Fruit fly (Drosophila melanogaster) whole organism, embryonic: ENCODE measurements around the gene Diedel2.

ENCODE experiments used
- CG11560 ChIP-seq: fragments of 200-800 bp; sonication (Bioruptor generic); IDR thresholded peaks from 3 replicates; pipeline ENCODE4 v1.3.6; 2022; ENCODE audit warnings: missing biosample characterization, missing genetic modification characterization
- CG12155 ChIP-seq: fragments of 200-800 bp; sonication (Bioruptor generic); optimal IDR thresholded peaks from 3 replicates; lab custom pipeline; 2016; ENCODE audit warnings: missing biosample characterization, missing genetic modification characterization
- CG12299 ChIP-seq: fragments of 200-800 bp; sonication (Bioruptor generic); optimal IDR thresholded peaks from 2 replicates; lab custom pipeline; 2018; ENCODE audit warnings: missing biosample characterization, mild to moderate bottlenecking, missing genetic modification characterization
- CG13123 ChIP-seq: fragments of 200-800 bp; sonication (Bioruptor generic); optimal IDR thresholded peaks from 2 replicates; lab custom pipeline; 2016; ENCODE audit warnings: missing biosample characterization, missing genetic modification characterization
- CG14014 ChIP-seq: fragments of 200-800 bp; sonication (Bioruptor generic); IDR thresholded peaks from 2 replicates; pipeline ENCODE4 v1.3.6; 2022; ENCODE audit warnings: missing biosample characterization, missing genetic modification characterization
- CG1602 ChIP-seq: fragments of 200-800 bp; sonication (Bioruptor generic); optimal IDR thresholded peaks from 3 replicates; lab custom pipeline; 2016; ENCODE audit warnings: missing biosample characterization, missing genetic modification characterization
- CG17359 ChIP-seq: fragments of 200-800 bp; sonication (Bioruptor generic); optimal IDR thresholded peaks from 3 replicates; lab custom pipeline; 2018; ENCODE audit warnings: missing biosample characterization, mild to moderate bottlenecking, missing genetic modification characterization, moderate library complexity
- CG31365 ChIP-seq: fragments of 200-800 bp; sonication (Bioruptor generic); optimal IDR thresholded peaks from 2 replicates; lab custom pipeline; 2018; ENCODE audit warnings: missing biosample characterization, mild to moderate bottlenecking, missing genetic modification characterization
- CG31388 ChIP-seq: fragments of 200-800 bp; sonication (Bioruptor generic); optimal IDR thresholded peaks from 2 replicates; lab custom pipeline; 2016; ENCODE audit warnings: missing biosample characterization, missing genetic modification characterization
- CG34224 ChIP-seq: fragments of 200-800 bp; sonication (Bioruptor generic); IDR thresholded peaks from 3 replicates; pipeline ENCODE4 v1.3.6; 2022; ENCODE audit warnings: missing biosample characterization, missing genetic modification characterization; ENCODE audit not compliant: partially characterized antibody
- CG34376 ChIP-seq: fragments of 200-800 bp; sonication (Bioruptor generic); optimal IDR thresholded peaks from 2 replicates; lab custom pipeline; 2018; ENCODE audit warnings: missing biosample characterization, mild to moderate bottlenecking, missing genetic modification characterization
- CG3995 ChIP-seq: fragments of 200-800 bp; sonication (Bioruptor generic); optimal IDR thresholded peaks from 3 replicates; lab custom pipeline; 2016; ENCODE audit warnings: missing biosample characterization, missing genetic modification characterization
- CG7928 ChIP-seq: fragments of 200-800 bp; sonication (Bioruptor generic); optimal IDR thresholded peaks from 2 replicates; lab custom pipeline; 2017; ENCODE audit warnings: missing biosample characterization, mild to moderate bottlenecking, missing genetic modification characterization
- CG8765 ChIP-seq: fragments of 200-800 bp; sonication (Bioruptor generic); IDR thresholded peaks from 2 replicates; pipeline ENCODE4 v1.3.6; 2022; ENCODE audit warnings: missing biosample characterization, missing genetic modification characterization
- CG9932 ChIP-seq: fragments of 200-800 bp; sonication (Bioruptor generic); IDR thresholded peaks from 2 replicates; pipeline ENCODE4 v1.3.6; 2022; ENCODE audit warnings: missing biosample characterization, missing genetic modification characterization
- Dbx ChIP-seq: fragments of 200-800 bp; sonication (Bioruptor generic); IDR thresholded peaks from 3 replicates; pipeline ENCODE4 v1.3.6; 2022; ENCODE audit warnings: missing biosample characterization, missing genetic modification characterization
- Dfd ChIP-seq, 2 experiments: fragments of >200 bp; optimal IDR thresholded peaks; 2 replicates each; lab custom pipeline; 2017; ENCODE audit warnings: missing biosample characterization in 2 of 2, missing genetic modification characterization in 2 of 2
- Dll ChIP-seq: fragments of 200-800 bp; sonication (Bioruptor generic); IDR thresholded peaks from 4 replicates; pipeline ENCODE4 v1.3.6; 2022; ENCODE audit warnings: missing biosample characterization, missing genetic modification characterization; ENCODE audit not compliant: partially characterized antibody
- Gug ChIP-seq: fragments of 200-800 bp; sonication (Bioruptor generic); IDR thresholded peaks from 4 replicates; pipeline ENCODE4 v1.3.6; 2022; ENCODE audit warnings: missing biosample characterization, missing genetic modification characterization
- HHEX ChIP-seq: fragments of 200-800 bp; sonication (Bioruptor generic); optimal IDR thresholded peaks from 3 replicates; lab custom pipeline; 2017; ENCODE audit warnings: missing biosample characterization, mild to moderate bottlenecking, missing genetic modification characterization, missing genetic modification reagents
- Hmr ChIP-seq: fragments of 200-800 bp; sonication (Bioruptor generic); optimal IDR thresholded peaks from 3 replicates; lab custom pipeline; 2017; ENCODE audit warnings: mild to moderate bottlenecking, missing biosample characterization, missing genetic modification reagents, missing genetic modification characterization
- MBD-R2 ChIP-seq: fragments of 200-800 bp; sonication (Bioruptor generic); IDR thresholded peaks from 2 replicates; pipeline ENCODE4 v1.3.6; 2022; ENCODE audit warnings: missing biosample characterization, missing genetic modification characterization
- Mes4 ChIP-seq: fragments of 200-800 bp; sonication (Bioruptor generic); optimal IDR thresholded peaks from 2 replicates; lab custom pipeline; 2016; ENCODE audit warnings: missing biosample characterization, missing genetic modification characterization
- Myb ChIP-seq: fragments of 200-800 bp; sonication (Bioruptor generic); optimal IDR thresholded peaks from 2 replicates; lab custom pipeline; 2016; ENCODE audit warnings: missing biosample characterization, missing genetic modification characterization
- NFAT ChIP-seq: fragments of 200-800 bp; sonication (Bioruptor generic); IDR thresholded peaks from 2 replicates; pipeline ENCODE4 v1.3.6; 2022; ENCODE audit warnings: missing biosample characterization, missing genetic modification characterization
- Nf-YC ChIP-seq: fragments of 200-800 bp; optimal IDR thresholded peaks from 3 replicates; lab custom pipeline; 2019; ENCODE audit warnings: missing biosample characterization, mild to moderate bottlenecking, missing genetic modification characterization, moderate library complexity
- PHDP ChIP-seq: fragments of 200-800 bp; sonication (Bioruptor generic); optimal IDR thresholded peaks from 3 replicates; lab custom pipeline; 2018; ENCODE audit warnings: missing biosample characterization, mild to moderate bottlenecking, missing genetic modification characterization, moderate library complexity
- Poxn ChIP-seq: fragments of 200-800 bp; sonication (Bioruptor generic); IDR thresholded peaks from 2 replicates; pipeline ENCODE4 v1.3.6; 2022; ENCODE audit warnings: missing biosample characterization, missing genetic modification characterization
- Ptx1 ChIP-seq: fragments of 200-800 bp; sonication (Bioruptor generic); IDR thresholded peaks from 2 replicates; pipeline ENCODE4 v1.3.6; 2022; ENCODE audit warnings: missing biosample characterization, missing genetic modification characterization
- Rfx ChIP-seq: fragments of 200-800 bp; sonication (Bioruptor generic); IDR thresholded peaks from 2 replicates; pipeline ENCODE4 v1.3.6; 2022; ENCODE audit warnings: missing biosample characterization, missing genetic modification characterization
- Taf1 ChIP-seq: fragments of 200-800 bp; sonication (Bioruptor generic); IDR thresholded peaks from 2 replicates; pipeline ENCODE4 v1.3.6; 2022; ENCODE audit warnings: missing biosample characterization, missing genetic modification characterization
- Xbp1 ChIP-seq: fragments of 200-800 bp; sonication (Bioruptor generic); optimal IDR thresholded peaks from 3 replicates; lab custom pipeline; 2016; ENCODE audit warnings: missing biosample characterization, mild to moderate bottlenecking, missing genetic modification characterization
- bcd ChIP-seq: fragments of 200-800 bp; sonication (Bioruptor generic); optimal IDR thresholded peaks from 2 replicates; lab custom pipeline; 2017; ENCODE audit warnings: missing biosample characterization, mild to moderate bottlenecking, missing genetic modification characterization
- cwo ChIP-seq: fragments of 200-800 bp; sonication (Bioruptor generic); optimal IDR thresholded peaks from 3 replicates; lab custom pipeline; 2017; ENCODE audit warnings: missing biosample characterization, missing genetic modification characterization, mild to moderate bottlenecking, moderate library complexity, missing genetic modification reagents
- dati ChIP-seq: fragments of 200-800 bp; sonication (Bioruptor generic); IDR thresholded peaks from 2 replicates; pipeline ENCODE4 v1.3.6; 2022; ENCODE audit warnings: missing biosample characterization, missing genetic modification characterization
- dimm ChIP-seq: fragments of 200-800 bp; sonication (Bioruptor generic); IDR thresholded peaks from 2 replicates; pipeline ENCODE4 v1.3.6; 2022; ENCODE audit warnings: missing biosample characterization, missing genetic modification characterization
- dm ChIP-seq: fragments of 200-800 bp; sonication (Bioruptor generic); optimal IDR thresholded peaks from 3 replicates; lab custom pipeline; 2016; ENCODE audit warnings: missing biosample characterization, missing genetic modification characterization
- dmrt11E ChIP-seq: fragments of 200-800 bp; sonication (Bioruptor generic); optimal IDR thresholded peaks from 3 replicates; lab custom pipeline; 2018; ENCODE audit warnings: missing biosample characterization, mild to moderate bottlenecking, missing genetic modification characterization, moderate library complexity
- fru ChIP-seq: fragments of >200 bp; optimal IDR thresholded peaks from 2 replicates; lab custom pipeline; 2017
- fu2 ChIP-seq: fragments of 200-800 bp; sonication (Bioruptor generic); optimal IDR thresholded peaks from 2 replicates; lab custom pipeline; 2016; ENCODE audit warnings: missing biosample characterization, missing genetic modification characterization
- gcm ChIP-seq: fragments of 200-800 bp; sonication (Bioruptor generic); optimal IDR thresholded peaks from 2 replicates; lab custom pipeline; 2019; ENCODE audit warnings: missing biosample characterization, mild to moderate bottlenecking, missing genetic modification characterization, moderate library complexity
- gfzf ChIP-seq: fragments of 200-800 bp; sonication (Bioruptor generic); optimal IDR thresholded peaks from 2 replicates; lab custom pipeline; 2016; ENCODE audit warnings: missing biosample characterization, mild to moderate bottlenecking, missing genetic modification characterization, moderate library complexity
- inv ChIP-seq: fragments of 200-800 bp; sonication (Bioruptor generic); IDR thresholded peaks from 2 replicates; pipeline ENCODE4 v1.3.6; 2022; ENCODE audit warnings: missing biosample characterization, missing genetic modification characterization; ENCODE audit not compliant: partially characterized antibody
- lilli ChIP-seq: fragments of 200-800 bp; sonication (Bioruptor generic); optimal IDR thresholded peaks from 3 replicates; lab custom pipeline; 2016; ENCODE audit warnings: missing biosample characterization, missing genetic modification characterization
- lola ChIP-seq, 3 experiments: fragments of >200 bp in 2 of 3; fragments of 200-800 bp in 1 of 3; sonication (Bioruptor generic) in 1 of 3; optimal IDR thresholded peaks; 2 replicates each; lab custom pipeline; 2017 to 2019; ENCODE audit warnings: missing biosample characterization in 3 of 3, missing genetic modification characterization in 3 of 3, mild to moderate bottlenecking in 1 of 3, moderate library complexity in 1 of 3
- repo ChIP-seq: fragments of 200-800 bp; sonication (Bioruptor generic); optimal IDR thresholded peaks from 2 replicates; lab custom pipeline; 2016; ENCODE audit warnings: missing biosample characterization, missing genetic modification characterization
- sens ChIP-seq: fragments of 200-800 bp; sonication (Bioruptor generic); peaks from one replicate; lab custom pipeline; 2016; ENCODE audit warnings: missing biosample characterization, missing genetic modification characterization
- slou ChIP-seq: fragments of 200-800 bp; sonication (Bioruptor generic); optimal IDR thresholded peaks from 3 replicates; lab custom pipeline; 2016; ENCODE audit warnings: missing biosample characterization, missing genetic modification characterization
- sr ChIP-seq: fragments of 200-800 bp; sonication (Bioruptor generic); IDR thresholded peaks from 3 replicates; pipeline ENCODE4 v1.3.6; 2022; ENCODE audit warnings: missing biosample characterization, missing genetic modification characterization
- trh ChIP-seq: fragments of 200-800 bp; sonication (Bioruptor generic); optimal IDR thresholded peaks from 2 replicates; lab custom pipeline; 2016; ENCODE audit warnings: missing biosample characterization, missing genetic modification characterization
- yki ChIP-seq: fragments of >200 bp; optimal IDR thresholded peaks from 3 replicates; lab custom pipeline; 2018

The Diedel2 gene

DNA sequence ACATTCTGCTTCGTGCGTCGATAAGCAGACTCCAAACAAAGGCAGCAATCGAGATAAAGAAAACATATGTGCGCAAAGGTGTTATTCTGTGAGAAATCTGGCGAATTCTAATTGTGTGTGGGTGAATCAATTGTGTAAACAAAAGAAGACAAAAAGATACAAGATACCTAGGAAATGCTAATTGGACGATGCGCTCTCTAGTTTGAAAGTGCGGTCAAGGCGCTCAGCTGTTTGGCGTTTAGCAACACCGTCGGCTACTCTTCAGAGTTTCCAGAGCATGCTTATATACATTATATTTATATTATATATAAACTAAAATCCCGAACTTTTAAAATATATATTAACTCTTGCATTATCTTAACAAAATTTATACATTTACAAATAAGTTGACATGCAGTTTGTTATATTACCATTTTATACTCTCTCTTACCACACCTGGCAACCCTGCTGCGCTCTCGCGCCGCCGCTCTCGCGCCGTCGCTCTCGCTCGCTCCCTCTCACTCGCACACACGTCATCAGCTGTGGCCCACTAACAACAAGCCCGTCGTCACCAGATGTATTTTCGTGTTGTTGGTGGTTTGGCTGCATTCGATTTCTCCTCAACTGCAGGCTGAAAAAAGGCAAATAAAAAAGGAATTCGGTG lies 10.4 kb downstream of the Diedel2 start, which contains the start of gene CG1907 (continued):
- TF ChIP-seq fu2 (peak; percentile 69), fru (lab: Kevin White, UChicago) (no peak), trh (GFP tag; lab: Kevin White, UChicago) (peak; percentile 92), dmrt11E (tag; lab: Kevin White, UChicago) (peak; percentile 99), MBD-R2 (GFP tag; lab: Robert Waterston, UW) (peak; percentile 99), Taf1 (GFP tag; lab: Robert Waterston, UW) (peak; percentile 96), CG31365 (tag; lab: Kevin White, UChicago) (peak; percentile 81), Rfx (GFP tag; lab: Robert Waterston, UW) (peak; percentile 99), CG34224 (no peak), CG12299 (tag; lab: Kevin White, UChicago) (peak; percentile 96), sr (GFP tag; lab: Robert Waterston, UW) (peak; percentile 83; the same call in 2 of the 3 replicates), Hmr (GFP tag; lab: Kevin White, UChicago) (peak; percentile 98), CG8765 (peak; percentile 97), CG13123 (GFP tag; lab: Kevin White, UChicago) (peak; percentile 95), Poxn (GFP tag; lab: Robert Waterston, UW) (peak; percentile 90), CG7928 (GFP tag; lab: Kevin White, UChicago) (peak; percentile 83), PHDP (tag; lab: Kevin White, UChicago) (peak; percentile 98), slou (GFP tag; lab: Kevin White, UChicago) (peak; percentile 93), Dfd (GFP tag; optimal IDR thresholded peaks at IDR 0.05; lab: Kevin White, UChicago) (no peak), dimm (GFP tag; lab: Robert Waterston, UW) (peak; percentile 95), CG14014 (GFP tag; lab: Robert Waterston, UW) (peak; percentile 98), cwo (GFP tag; lab: Kevin White, UChicago) (peak; percentile 95), Dbx (GFP tag; lab: Robert Waterston, UW) (peak; percentile 99), CG9932 (peak; percentile 98), yki (peak; percentile 89), Ptx1 (GFP tag; lab: Robert Waterston, UW) (peak; percentile 99), CG1602 (GFP tag; lab: Kevin White, UChicago) (peak; percentile 98), gfzf (no peak), CG12155 (peak; percentile 95), gcm (peak; percentile 98), CG17359 (tag; lab: Kevin White, UChicago) (peak; percentile 98), Mes4 (GFP tag; lab: Kevin White, UChicago) (peak; percentile 71), bcd (GFP tag; lab: Kevin White, UChicago) (peak; percentile 99), Myb (GFP tag; lab: Kevin White, UChicago) (peak; percentile 64), dati (GFP tag; lab: Robert Waterston, UW) (peak; percentile 93), repo (peak; percentile 57), Gug (peak; percentile 96), CG3995 (GFP tag; lab: Kevin White, UChicago) (peak; percentile 76), CG31388 (GFP tag; lab: Kevin White, UChicago) (peak; percentile 96), HHEX (GFP tag; lab: Kevin White, UChicago) (peak; percentile 98), CG34376 (GFP tag; lab: Kevin White, UChicago) (peak; percentile 96), inv (GFP tag; lab: Robert Waterston, UW) (0 out of 2 replicates have a peak, but pooled peaks have one; percentile 33), lola (GFP tag; optimal IDR thresholded peaks at IDR 0.05; lab: Kevin White, UChicago) (peak in 1 of 3 experiments; percentile 98), lilli (GFP tag; lab: Kevin White, UChicago) (peak; percentile 93), Xbp1 (GFP tag; lab: Kevin White, UChicago) (peak; percentile 98), Dll (GFP tag; lab: Robert Waterston, UW) (peak; percentile 68), CG11560 (tag; lab: Robert Waterston, UW) (peak; percentile 90), NFAT (peak; percentile 96), Nf-YC (tag; lab: Kevin White, UChicago) (peak; percentile 91), dm (peak; percentile 61), sens (GFP tag; lab: Kevin White, UChicago) (peak; percentile 98)
